Fruit fly (Drosophila melanogaster): Measurements from ENCODE around the gene rn.

DNA sequence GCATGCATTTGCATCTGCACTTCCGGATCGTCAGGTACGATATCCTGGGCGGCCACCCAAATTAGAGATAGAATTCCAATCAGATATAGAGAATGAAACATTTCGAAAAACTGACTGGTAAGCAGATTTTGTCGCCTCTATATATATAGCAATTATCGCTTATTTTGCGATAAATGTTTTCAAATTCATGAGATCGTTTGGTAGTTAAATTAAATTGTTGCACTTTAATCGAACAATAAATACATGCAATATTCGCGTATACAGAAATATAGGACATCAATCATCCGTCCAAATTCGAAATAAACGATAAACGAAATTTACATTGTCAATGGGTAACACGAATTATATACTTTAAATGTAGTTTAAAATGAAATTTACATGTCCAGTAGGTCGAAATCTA is 57.6 kb downstream of the rn start, which contains the start of gene Obp84a:
- TF ChIP-seq B-H2 (GFP tag; optimal IDR thresholded peaks at IDR 0.05), result no peak
- TF ChIP-seq CG2875 (GFP tag; optimal IDR thresholded peaks at IDR 0.05), result no peak
- no peak for TF ChIP-seq zfh1 (GFP tag; IDR thresholded peaks at IDR 0.05)
- no peak for TF ChIP-seq MBD-R2 (GFP tag; IDR thresholded peaks at IDR 0.05)
- TF ChIP-seq CG3281 (GFP tag; optimal IDR thresholded peaks at IDR 0.05), result no peak
- TF ChIP-seq CG7745 (tag; optimal IDR thresholded peaks at IDR 0.05), result no peak
- TF ChIP-seq Hr78 (GFP tag; optimal IDR thresholded peaks at IDR 0.05), result no peak
